Worm (Caenorhabditis elegans) whole organism, young adult: ENCODE results near the gene F21C10.4.

Source experiments
- F10E7.11 ChIP-seq: sonication (generic microtip); optimal IDR thresholded peaks from 2 replicates; lab custom pipeline; 2017; ENCODE audit warnings: mild to moderate bottlenecking, missing genetic modification characterization, moderate library complexity, missing compliant biosample characterization
- ceh-100 ChIP-seq: fragments of 200-800 bp; sonication (Bioruptor generic); IDR thresholded peaks from 2 replicates; pipeline ENCODE4 v1.3.6; 2022; ENCODE audit warnings: missing genetic modification reagents, missing genetic modification characterization, missing compliant biosample characterization
- die-1 ChIP-seq: sonication (generic microtip); optimal IDR thresholded peaks from 2 replicates; lab custom pipeline; 2016; ENCODE audit warnings: missing genotype, mild to moderate bottlenecking, missing genetic modification characterization, missing compliant biosample characterization
- dpl-1 ChIP-seq: fragments of 150-350 bp; optimal IDR thresholded peaks from 2 replicates; lab custom pipeline; 2014; ENCODE audit warnings: missing biosample characterization, missing genetic modification reagents, missing genetic modification characterization

ce11 chrV:9088758-9089157 lies 37.7 kb upstream of the F21C10.4 start:
- TF ChIP-seq dpl-1 (GFP tag; lab: Kevin White, UChicago) (no peak), die-1 (tag; lab: Kevin White, UChicago) (no peak), ceh-100 (GFP tag; lab: Robert Waterston, UW) (peak; percentile 14; the same call in 1 of the 2 replicates), F10E7.11 (tag; lab: Kevin White, UChicago) (no peak)
